Worm (Caenorhabditis elegans) whole organism, young adult: ENCODE data around the gene F38A1.11.

ENCODE experiments used
- cebp-2 ChIP-seq: fragments of 200-800 bp; sonication (Bioruptor generic); IDR thresholded peaks from 2 replicates; pipeline ENCODE4 v1.3.6; 2022; ENCODE audit warnings: missing genetic modification characterization, missing compliant biosample characterization
- chd-7 ChIP-seq: sonication (generic microtip); optimal IDR thresholded peaks from 2 replicates; lab custom pipeline; 2016; ENCODE audit warnings: mild to moderate bottlenecking, missing genetic modification characterization, moderate library complexity, missing compliant biosample characterization
- him-1 ChIP-seq: sonication (generic microtip); optimal IDR thresholded peaks from 2 replicates; lab custom pipeline; 2016; ENCODE audit warnings: missing genotype, missing genetic modification reagents, missing genetic modification characterization, missing compliant biosample characterization
- madf-8 ChIP-seq: fragments of 200-800 bp; sonication (Bioruptor generic); conservative IDR thresholded peaks from 2 replicates; pipeline ENCODE4 v1.3.6; 2022; ENCODE audit warnings: missing genetic modification reagents, missing genetic modification characterization, missing compliant biosample characterization
- nhr-120 ChIP-seq: fragments of 200-800 bp; sonication (Bioruptor generic); IDR thresholded peaks from 2 replicates; pipeline ENCODE4 v1.3.6; 2022; ENCODE audit warnings: missing genetic modification characterization, missing compliant biosample characterization
- nhr-179 ChIP-seq: sonication (generic microtip); optimal IDR thresholded peaks from 2 replicates; lab custom pipeline; 2016; ENCODE audit warnings: mild to moderate bottlenecking, missing genetic modification characterization, missing compliant biosample characterization
- nhr-27 ChIP-seq: fragments of 200-800 bp; sonication (Bioruptor generic); optimal IDR thresholded peaks from 2 replicates; lab custom pipeline; 2018; ENCODE audit warnings: mild to moderate bottlenecking, missing genetic modification characterization, moderate library complexity, missing compliant biosample characterization
- nhr-90 ChIP-seq: sonication (generic microtip); optimal IDR thresholded peaks from 2 replicates; lab custom pipeline; 2016; ENCODE audit warnings: missing genotype, mild to moderate bottlenecking, missing genetic modification characterization, missing compliant biosample characterization
- pha-4 ChIP-seq: fragments of 150-350 bp; sonication (generic microtip); optimal IDR thresholded peaks from 2 replicates; lab custom pipeline; 2014; ENCODE audit warnings: missing biosample characterization, missing genetic modification reagents, missing genetic modification characterization
- tlf-1 ChIP-seq: fragments of 200-800 bp; sonication (Bioruptor generic); optimal IDR thresholded peaks from 2 replicates; lab custom pipeline; 2018; ENCODE audit warnings: mild to moderate bottlenecking, missing genetic modification characterization, missing compliant biosample characterization
- ztf-28 ChIP-seq: fragments of 200-800 bp; sonication (Bioruptor generic); IDR thresholded peaks from 2 replicates; pipeline ENCODE4 v1.3.6; 2022; ENCODE audit warnings: missing genetic modification reagents, missing genetic modification characterization, missing compliant biosample characterization

ce11 chrIV:1256723-1257122 is 9.5 kb downstream of the F38A1.11 start, which contains the start of gene clec-168:
- TF ChIP-seq chd-7 (tag; lab: Kevin White, UChicago) = no peak
- TF ChIP-seq nhr-179 (tag; lab: Kevin White, UChicago) = no peak
- no peak for TF ChIP-seq cebp-2
- TF ChIP-seq pha-4 = no peak
- no peak for TF ChIP-seq madf-8 (GFP tag; lab: Robert Waterston, UW)
- TF ChIP-seq tlf-1 (GFP tag; lab: Kevin White, UChicago) = no peak
- no peak for TF ChIP-seq nhr-90 (tag; lab: Kevin White, UChicago)
- no peak for TF ChIP-seq him-1 (tag; lab: Kevin White, UChicago)
- TF ChIP-seq ztf-28 = no peak
- no peak for TF ChIP-seq nhr-120 (GFP tag; lab: Robert Waterston, UW)
- no peak for TF ChIP-seq nhr-27 (tag; lab: Kevin White, UChicago)
